Fruit fly (Drosophila melanogaster) whole organism, pupa: ENCODE measurements around the gene CG33223.

Experiments used
- CG13204 ChIP-seq: fragments of 200-800 bp; sonication (Bioruptor generic); optimal IDR thresholded peaks from 2 replicates; lab custom pipeline; 2018; ENCODE audit warnings: missing biosample characterization, mild to moderate bottlenecking, missing genetic modification characterization, moderate library complexity
- CG15710 ChIP-seq: fragments of 200-800 bp; sonication (Bioruptor generic); optimal IDR thresholded peaks from 2 replicates; lab custom pipeline; 2018; ENCODE audit warnings: missing biosample characterization, mild to moderate bottlenecking, missing genetic modification characterization, moderate library complexity
- Pif1A ChIP-seq: fragments of 200-800 bp; sonication (Bioruptor generic); optimal IDR thresholded peaks from 3 replicates; lab custom pipeline; 2016; ENCODE audit warnings: missing biosample characterization, missing genetic modification characterization
- fd96Ca ChIP-seq: fragments of 200-800 bp; sonication (Bioruptor generic); IDR thresholded peaks from 3 replicates; pipeline ENCODE4 v1.3.6; 2022; ENCODE audit warnings: missing biosample characterization, missing genetic modification characterization

- TF ChIP-seq fd96Ca (GFP tag; lab: Robert Waterston, UW) (no peak), CG13204 (GFP tag; lab: Kevin White, UChicago) (no peak), CG15710 (tag; lab: Kevin White, UChicago) (no peak), Pif1A (GFP tag; lab: Kevin White, UChicago) (no peak)
Measured at dm6 chrX:8523572-8524155, 40.0 kb upstream of the CG33223 start.
